Fruit fly (Drosophila melanogaster) whole organism, wandering third instar larva: ENCODE results near the gene CG31274.
A peak's percentile ranks its signal among the peaks of the same experiment; 100 is the strongest.

ENCODE experiments used
- Hr78 ChIP-seq: fragments of >200 bp; optimal IDR thresholded peaks from 2 replicates; lab custom pipeline; 2017; ENCODE audit warnings: missing biosample characterization, missing genetic modification characterization
- Jra ChIP-seq: sonication (Bioruptor generic); optimal IDR thresholded peaks from 2 replicates; lab custom pipeline; 2016; ENCODE audit warnings: missing biosample characterization, missing genetic modification characterization
- OdsH ChIP-seq: fragments of 200-800 bp; sonication (Bioruptor generic); optimal IDR thresholded peaks from 2 replicates; lab custom pipeline; 2016; ENCODE audit warnings: missing biosample characterization, mild to moderate bottlenecking, missing genetic modification characterization
- Rel ChIP-seq, 2 experiments: fragments of 200-800 bp; sonication (Bioruptor generic) in 1 of 2; optimal IDR thresholded peaks; 2 replicates in 1 of 2; 3 replicates in 1 of 2; lab custom pipeline; 2016 to 2019; ENCODE audit warnings: mild to moderate bottlenecking in 2 of 2, missing biosample characterization in 2 of 2, missing genetic modification characterization in 2 of 2, moderate library complexity in 1 of 2
- br ChIP-seq: fragments of 200-800 bp; sonication (Bioruptor generic); optimal IDR thresholded peaks from 2 replicates; lab custom pipeline; 2016; ENCODE audit warnings: missing biosample characterization, missing genetic modification characterization
- dsf ChIP-seq: sonication (Bioruptor generic); optimal IDR thresholded peaks from 2 replicates; lab custom pipeline; 2016; ENCODE audit warnings: missing biosample characterization, missing genetic modification characterization, borderline replicate concordance
- lola ChIP-seq: fragments of >200 bp; optimal IDR thresholded peaks from 2 replicates; lab custom pipeline; 2017; ENCODE audit warnings: missing biosample characterization, missing genetic modification characterization
- pan ChIP-seq: fragments of >200 bp; optimal IDR thresholded peaks from 2 replicates; lab custom pipeline; 2017
- psq ChIP-seq: fragments of 200-800 bp; sonication (Bioruptor generic); optimal IDR thresholded peaks from 3 replicates; lab custom pipeline; 2017; ENCODE audit warnings: missing biosample characterization, mild to moderate bottlenecking, missing genetic modification characterization, moderate library complexity
- rgr ChIP-seq: fragments of 200-800 bp; sonication (Bioruptor generic); optimal IDR thresholded peaks from 3 replicates; lab custom pipeline; 2016; ENCODE audit warnings: missing biosample characterization, mild to moderate bottlenecking, missing genetic modification characterization
- sage ChIP-seq: fragments of 200-800 bp; sonication (Bioruptor generic); optimal IDR thresholded peaks from 2 replicates; lab custom pipeline; 2016; ENCODE audit warnings: missing biosample characterization, mild to moderate bottlenecking, missing genetic modification characterization

DNA sequence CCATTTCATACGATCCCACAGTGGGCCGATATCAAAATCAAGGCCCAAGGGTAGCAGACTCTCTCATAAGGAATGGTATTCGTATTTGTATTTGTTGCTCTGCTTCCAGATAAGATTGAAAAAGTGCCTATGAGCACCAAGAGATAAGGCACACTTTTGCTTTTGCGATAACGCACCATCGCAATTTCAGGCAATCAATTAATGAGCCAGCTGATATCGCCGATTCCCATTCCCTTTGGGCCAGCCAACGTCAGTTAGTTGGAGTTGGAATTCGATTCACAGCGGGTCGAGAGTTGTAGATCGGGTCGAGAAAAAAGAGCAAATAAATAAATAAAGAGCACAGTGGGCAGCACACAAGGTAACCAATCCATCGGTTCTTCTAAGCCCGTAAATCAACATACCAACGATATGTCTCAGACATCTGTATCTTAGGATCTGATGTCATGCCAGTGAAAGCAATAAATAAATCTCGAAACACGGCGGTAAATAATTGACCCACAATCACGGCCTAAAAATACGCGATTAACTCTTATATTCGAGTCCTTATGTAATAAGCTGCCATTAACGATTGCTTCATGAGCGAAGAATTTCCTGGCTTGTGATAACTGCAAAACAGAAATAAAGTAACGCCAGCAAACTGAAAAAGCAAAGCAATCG is 15.3 kb downstream of the CG31274 start, which contains the start of gene CG8907:
- TF ChIP-seq sage (no peak), Rel (GFP tag; optimal IDR thresholded peaks at IDR 0.05; lab: Kevin White, UChicago) (no peak), Rel (tag; optimal IDR thresholded peaks at IDR 0.05; lab: Kevin White, UChicago) (peak; percentile 7), br (GFP tag; lab: Kevin White, UChicago) (no peak), OdsH (GFP tag; lab: Kevin White, UChicago) (no peak), Hr78 (GFP tag; lab: Kevin White, UChicago) (no peak), psq (GFP tag; lab: Kevin White, UChicago) (no peak), dsf (GFP tag; lab: Kevin White, UChicago) (no peak), Jra (GFP tag; lab: Kevin White, UChicago) (no peak), lola (no peak), pan (lab: Kevin White, UChicago) (no peak), rgr (GFP tag; lab: Kevin White, UChicago) (no peak)
